Worm (Caenorhabditis elegans) whole organism, L4 larva: ENCODE measurements around the gene R07E5.17.
"Not testable (repeated sequence)": the region's sequence is repeated elsewhere in the genome, so short reads cannot be mapped to it uniquely, and the experiment has no call there.

Experiments used
- F44E2.7 ChIP-seq: fragments of 200-800 bp; sonication (Bioruptor generic); IDR thresholded peaks from 2 replicates; pipeline ENCODE4 v2.1.2; 2022; ENCODE audit warnings: missing genetic modification characterization, missing compliant biosample characterization
- aly-2 ChIP-seq: sonication (generic microtip); optimal IDR thresholded peaks from 2 replicates; lab custom pipeline; 2018; ENCODE audit warnings: missing biosample characterization, missing genetic modification characterization
- ama-1 ChIP-seq: fragments of 150-350 bp; optimal IDR thresholded peaks from 2 replicates; lab custom pipeline; 2014; ENCODE audit warnings: inconsistent platforms, mixed read lengths
- lin-39 ChIP-seq: fragments of 150-350 bp; optimal IDR thresholded peaks from 2 replicates; lab custom pipeline; 2014; ENCODE audit warnings: missing biosample characterization, missing genetic modification reagents, missing genetic modification characterization
- madf-9 ChIP-seq: fragments of 200-800 bp; sonication (Bioruptor generic); conservative IDR thresholded peaks from 2 replicates; pipeline ENCODE4 v1.3.6; 2022; ENCODE audit warnings: missing genetic modification reagents, missing genetic modification characterization, missing compliant biosample characterization
- nhr-237 ChIP-seq: sonication (generic microtip); optimal IDR thresholded peaks from 2 replicates; lab custom pipeline; 2017; ENCODE audit warnings: missing biosample characterization, missing genetic modification characterization
- nhr-28 ChIP-seq: fragments of 150-350 bp; optimal IDR thresholded peaks from 2 replicates; lab custom pipeline; 2014; ENCODE audit warnings: missing biosample characterization, missing genetic modification characterization
- nhr-42 ChIP-seq: fragments of 200-800 bp; sonication (Bioruptor generic); IDR thresholded peaks from 2 replicates; pipeline ENCODE4 v1.3.6; 2022; ENCODE audit warnings: missing genetic modification characterization, missing compliant biosample characterization
- pqm-1 ChIP-seq: sonication (generic microtip); optimal IDR thresholded peaks from 2 replicates; lab custom pipeline; 2017; ENCODE audit warnings: missing biosample characterization, missing genetic modification characterization
- ztf-11 ChIP-seq: fragments of 150-350 bp; optimal IDR thresholded peaks from 2 replicates; lab custom pipeline; 2014; ENCODE audit warnings: missing biosample characterization, missing genetic modification characterization

- not testable (repeated sequence) for TF ChIP-seq aly-2 (tag; lab: Kevin White, UChicago); ama-1 (lab: Kevin White, UChicago); nhr-237 (tag; lab: Kevin White, UChicago); lin-39 (tag; lab: Kevin White, UChicago); ztf-11
- peak; percentile 3 for TF ChIP-seq pqm-1 (tag; lab: Kevin White, UChicago)
- peak; percentile 69; the same call in 1 of the 2 replicates for TF ChIP-seq nhr-42
- peak; percentile 37 for TF ChIP-seq nhr-28 (tag; lab: Kevin White, UChicago)
- peak; percentile 75; the same call in 1 of the 2 replicates for TF ChIP-seq F44E2.7 (GFP tag; lab: Robert Waterston, UW)
- peak; percentile 78 for TF ChIP-seq madf-9 (GFP tag; lab: Robert Waterston, UW)
Measured at ce11 chrIII:4369381-4369809, 34.8 kb downstream of the R07E5.17 start.
